Worm (Caenorhabditis elegans): ENCODE measurements around the gene str-73.

str-73 gene

ce11 chrV:16433471-16433870, 3.4 kb downstream of the str-73 start, which contains the start of gene clec-234:
Gene clec-234 (minus strand): TSS chrV:16433571.
- TF ChIP-seq ref-1 (GFP tag; conservative IDR thresholded peaks at IDR 0.05) (no peak), cog-1 (tag; optimal IDR thresholded peaks at IDR 0.05) (no peak), klf-2 (GFP tag; conservative IDR thresholded peaks at IDR 0.05) (no peak), T22C8.4 (GFP tag; IDR thresholded peaks at IDR 0.05) (no peak), ztf-23 (GFP tag; IDR thresholded peaks at IDR 0.05) (no peak), ztf-29 (GFP tag; IDR thresholded peaks at IDR 0.05) (no peak), med-1 (GFP tag; optimal IDR thresholded peaks at IDR 0.05; ENCODE audit: insufficient read depth) (no peak), flt-1 (GFP tag; IDR thresholded peaks at IDR 0.05) (no peak), tab-1 (GFP tag; IDR thresholded peaks at IDR 0.05) (no peak)

DNA sequence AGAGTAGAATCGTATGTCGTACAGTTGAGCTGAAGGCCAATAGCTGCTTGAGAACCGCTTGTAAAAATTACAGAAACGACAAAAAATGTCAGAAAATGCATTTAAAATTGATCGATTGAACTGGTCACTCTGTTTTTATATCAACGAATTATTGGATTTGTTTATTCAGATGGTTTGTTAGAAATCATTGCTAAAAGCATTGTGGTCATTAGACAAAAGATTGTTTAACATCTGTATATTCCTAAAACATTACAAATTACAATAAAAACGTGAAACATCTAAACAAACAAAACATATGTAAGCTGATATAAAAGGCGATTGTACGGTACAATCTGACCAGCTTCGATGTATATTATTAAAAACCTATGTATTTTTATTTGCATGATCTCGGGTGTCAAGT, 5.5 kb downstream of the str-73 start, which contains the start of the genes F26D2.13 and F26D2.14:
TSS of gene F26D2.13 (minus strand) at position 101 of the 400 bp plus-strand sequence.
TSS of gene F26D2.14 (plus strand) at position 346 of the 400 bp plus-strand sequence.
- no peak for TF ChIP-seq ztf-23 (GFP tag; IDR thresholded peaks at IDR 0.05)
- no peak for TF ChIP-seq T22C8.4 (GFP tag; IDR thresholded peaks at IDR 0.05)
- TF ChIP-seq med-1 (GFP tag; optimal IDR thresholded peaks at IDR 0.05; ENCODE audit: insufficient read depth) = no peak
- no peak for TF ChIP-seq cog-1 (tag; optimal IDR thresholded peaks at IDR 0.05)
- no peak for TF ChIP-seq tab-1 (GFP tag; IDR thresholded peaks at IDR 0.05)
- TF ChIP-seq flt-1 (GFP tag; IDR thresholded peaks at IDR 0.05) = no peak
- no peak for TF ChIP-seq ztf-29 (GFP tag; IDR thresholded peaks at IDR 0.05)
- no peak for TF ChIP-seq klf-2 (GFP tag; conservative IDR thresholded peaks at IDR 0.05)
- no peak for TF ChIP-seq ref-1 (GFP tag; conservative IDR thresholded peaks at IDR 0.05)

ce11 chrV:16437546-16437945, 7.5 kb downstream of the str-73 start, which contains the start of gene F26D2.15:
Gene F26D2.15 (plus strand): TSS chrV:16437846.
- no peak for TF ChIP-seq flt-1 (GFP tag; IDR thresholded peaks at IDR 0.05)
- TF ChIP-seq cog-1 (tag; optimal IDR thresholded peaks at IDR 0.05) = no peak
- no peak for TF ChIP-seq klf-2 (GFP tag; conservative IDR thresholded peaks at IDR 0.05)
- no peak for TF ChIP-seq tab-1 (GFP tag; IDR thresholded peaks at IDR 0.05)
- TF ChIP-seq T22C8.4 (GFP tag; IDR thresholded peaks at IDR 0.05) = no peak
- no peak for TF ChIP-seq med-1 (GFP tag; optimal IDR thresholded peaks at IDR 0.05; ENCODE audit: insufficient read depth)
- no peak for TF ChIP-seq ztf-23 (GFP tag; IDR thresholded peaks at IDR 0.05)
- no peak for TF ChIP-seq ref-1 (GFP tag; conservative IDR thresholded peaks at IDR 0.05)
- TF ChIP-seq ztf-29 (GFP tag; IDR thresholded peaks at IDR 0.05) = no peak

ce11 chrV:16443626-16444025, 13.6 kb downstream of the str-73 start, which contains the start of gene srh-141:
Gene srh-141 (plus strand): TSS chrV:16443926.
- TF ChIP-seq ztf-23 (GFP tag; IDR thresholded peaks at IDR 0.05) (no peak), ztf-29 (GFP tag; IDR thresholded peaks at IDR 0.05) (no peak), med-1 (GFP tag; optimal IDR thresholded peaks at IDR 0.05; ENCODE audit: insufficient read depth) (no peak), T22C8.4 (GFP tag; IDR thresholded peaks at IDR 0.05) (no peak), ref-1 (GFP tag; conservative IDR thresholded peaks at IDR 0.05) (no peak), cog-1 (tag; optimal IDR thresholded peaks at IDR 0.05) (no peak), klf-2 (GFP tag; conservative IDR thresholded peaks at IDR 0.05) (no peak), tab-1 (GFP tag; IDR thresholded peaks at IDR 0.05) (no peak), flt-1 (GFP tag; IDR thresholded peaks at IDR 0.05) (no peak)

ce11 chrV:16445676-16446075, 15.6 kb downstream of the str-73 start, which contains the start of gene T08G3.6:
Gene T08G3.6 (plus strand): TSS chrV:16445976.
- no peak for TF ChIP-seq klf-2 (GFP tag; conservative IDR thresholded peaks at IDR 0.05)
- TF ChIP-seq ref-1 (GFP tag; conservative IDR thresholded peaks at IDR 0.05) = no peak
- TF ChIP-seq cog-1 (tag; optimal IDR thresholded peaks at IDR 0.05) = no peak
- no peak for TF ChIP-seq ztf-29 (GFP tag; IDR thresholded peaks at IDR 0.05)
- TF ChIP-seq med-1 (GFP tag; optimal IDR thresholded peaks at IDR 0.05; ENCODE audit: insufficient read depth) = no peak
- TF ChIP-seq tab-1 (GFP tag; IDR thresholded peaks at IDR 0.05) = no peak
- no peak for TF ChIP-seq ztf-23 (GFP tag; IDR thresholded peaks at IDR 0.05)
- TF ChIP-seq flt-1 (GFP tag; IDR thresholded peaks at IDR 0.05) = no peak
- no peak for TF ChIP-seq T22C8.4 (GFP tag; IDR thresholded peaks at IDR 0.05)

DNA sequence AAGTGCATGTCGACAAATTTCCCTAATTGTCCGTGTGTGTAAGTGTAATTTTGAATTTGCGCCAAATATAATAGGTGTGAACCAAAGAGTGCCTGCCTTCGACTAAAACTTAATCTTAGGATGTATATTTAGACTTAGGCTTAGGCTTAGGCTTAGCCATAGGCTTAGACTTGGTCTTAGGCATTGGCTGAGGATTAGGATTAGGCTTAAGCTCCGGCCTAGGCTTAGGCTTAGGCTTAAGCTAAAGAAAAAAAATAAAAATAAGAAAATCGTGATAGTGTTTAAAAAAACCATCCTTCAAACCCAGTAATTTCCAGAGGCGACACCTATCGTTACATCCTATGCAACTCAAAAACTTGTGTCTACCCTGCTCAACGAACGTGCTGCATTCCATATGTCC, 16.2 kb downstream of the str-73 start:
- TF ChIP-seq ztf-23 (GFP tag; IDR thresholded peaks at IDR 0.05) = no peak
- TF ChIP-seq cog-1 (tag; optimal IDR thresholded peaks at IDR 0.05) = no peak
- TF ChIP-seq flt-1 (GFP tag; IDR thresholded peaks at IDR 0.05) = no peak
- no peak for TF ChIP-seq klf-2 (GFP tag; conservative IDR thresholded peaks at IDR 0.05)
- no peak for TF ChIP-seq ref-1 (GFP tag; conservative IDR thresholded peaks at IDR 0.05)
- no peak for TF ChIP-seq T22C8.4 (GFP tag; IDR thresholded peaks at IDR 0.05)
- no peak for TF ChIP-seq ztf-29 (GFP tag; IDR thresholded peaks at IDR 0.05)
- no peak for TF ChIP-seq tab-1 (GFP tag; IDR thresholded peaks at IDR 0.05)
- no peak for TF ChIP-seq med-1 (GFP tag; optimal IDR thresholded peaks at IDR 0.05; ENCODE audit: insufficient read depth)

DNA sequence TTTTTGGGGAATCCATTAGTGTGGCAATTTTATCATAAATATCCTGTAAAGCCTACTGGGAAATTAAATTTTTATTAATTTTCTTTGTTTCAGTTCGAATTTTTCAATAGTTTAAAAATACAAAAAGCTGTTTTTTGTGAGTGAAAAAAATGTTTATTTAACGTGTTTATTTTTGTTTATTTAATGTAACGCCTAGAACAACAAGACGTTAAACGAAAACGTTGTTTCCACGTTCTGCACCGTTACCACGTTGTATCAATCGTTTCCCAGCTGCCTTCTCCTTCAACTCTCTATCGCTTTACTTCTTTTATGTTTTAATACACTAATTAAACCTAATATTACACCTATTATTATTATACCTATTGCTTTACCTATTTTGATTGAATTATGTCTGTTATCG, 17.7 kb downstream of the str-73 start, which contains the start of gene T08G3.13:
TSS of gene T08G3.13 (plus strand) at position 301 of the 400 bp plus-strand sequence.
- TF ChIP-seq T22C8.4 (GFP tag; IDR thresholded peaks at IDR 0.05) (no peak), ztf-29 (GFP tag; IDR thresholded peaks at IDR 0.05) (no peak), klf-2 (GFP tag; conservative IDR thresholded peaks at IDR 0.05) (no peak), ref-1 (GFP tag; conservative IDR thresholded peaks at IDR 0.05) (no peak), cog-1 (tag; optimal IDR thresholded peaks at IDR 0.05) (no peak), flt-1 (GFP tag; IDR thresholded peaks at IDR 0.05) (no peak), ztf-23 (GFP tag; IDR thresholded peaks at IDR 0.05) (no peak), tab-1 (GFP tag; IDR thresholded peaks at IDR 0.05) (no peak)

DNA sequence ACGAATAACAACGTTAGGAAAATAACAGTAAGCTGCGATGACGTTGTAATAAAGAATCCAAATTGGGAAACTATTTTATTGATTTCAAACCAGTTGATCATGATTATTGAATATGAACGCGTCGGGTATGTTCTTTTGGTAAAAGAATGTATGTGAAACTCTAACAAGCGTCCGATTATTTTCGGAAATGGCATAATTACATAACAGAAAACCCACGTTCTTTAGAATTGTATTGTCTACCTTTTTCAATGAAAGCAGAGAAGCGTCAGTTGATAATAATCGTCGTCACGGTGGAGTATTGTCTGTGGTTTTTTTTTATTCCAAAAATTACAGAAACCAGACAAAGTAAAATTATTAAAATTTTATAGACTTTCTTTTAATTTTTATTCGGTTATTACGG, 25.0 kb downstream of the str-73 start, which contains the start of gene str-14:
TSS of gene str-14 (minus strand) at position 101 of the 400 bp plus-strand sequence.
- TF ChIP-seq med-1 (GFP tag; optimal IDR thresholded peaks at IDR 0.05; ENCODE audit: insufficient read depth) (no peak), tab-1 (GFP tag; IDR thresholded peaks at IDR 0.05) (no peak), ztf-29 (GFP tag; IDR thresholded peaks at IDR 0.05) (no peak), ref-1 (GFP tag; conservative IDR thresholded peaks at IDR 0.05) (no peak), flt-1 (GFP tag; IDR thresholded peaks at IDR 0.05) (no peak), klf-2 (GFP tag; conservative IDR thresholded peaks at IDR 0.05) (no peak), ztf-23 (GFP tag; IDR thresholded peaks at IDR 0.05) (no peak), cog-1 (tag; optimal IDR thresholded peaks at IDR 0.05) (no peak), T22C8.4 (GFP tag; IDR thresholded peaks at IDR 0.05) (no peak)

DNA sequence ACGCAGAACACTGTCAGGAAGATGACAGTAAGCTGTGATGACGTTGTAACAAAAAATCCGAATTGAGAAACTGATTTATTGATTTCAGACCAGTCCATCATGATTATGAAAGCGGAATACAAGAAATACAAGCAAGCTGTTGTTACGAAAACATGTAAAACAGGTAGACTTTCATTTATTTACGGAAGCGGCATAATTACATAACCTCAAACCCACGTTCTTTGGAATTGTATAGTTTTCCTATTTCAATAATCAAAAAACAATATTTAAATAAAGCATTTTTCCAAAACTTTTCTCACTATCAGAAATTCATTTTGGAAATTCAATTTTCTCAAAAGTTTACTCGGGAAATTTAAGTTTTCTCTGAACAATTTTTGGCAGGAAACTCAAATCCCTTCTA, 28.7 kb downstream of the str-73 start, which contains the start of gene str-15:
TSS of gene str-15 (minus strand) at position 101 of the 400 bp plus-strand sequence.
- no peak for TF ChIP-seq ztf-23 (GFP tag; IDR thresholded peaks at IDR 0.05)
- TF ChIP-seq klf-2 (GFP tag; conservative IDR thresholded peaks at IDR 0.05) = no peak
- no peak for TF ChIP-seq flt-1 (GFP tag; IDR thresholded peaks at IDR 0.05)
- TF ChIP-seq med-1 (GFP tag; optimal IDR thresholded peaks at IDR 0.05; ENCODE audit: insufficient read depth) = no peak
- TF ChIP-seq cog-1 (tag; optimal IDR thresholded peaks at IDR 0.05) = no peak
- TF ChIP-seq ref-1 (GFP tag; conservative IDR thresholded peaks at IDR 0.05) = no peak
- no peak for TF ChIP-seq tab-1 (GFP tag; IDR thresholded peaks at IDR 0.05)

All from whole organism, midembryonic.